Fruit fly (Drosophila melanogaster) ovary, adult (tissue): ENCODE measurements around the gene fzr.

Experiments
- CG17801 ChIP-seq: fragments of 200-800 bp; optimal IDR thresholded peaks from 2 replicates; lab custom pipeline; 2019; ENCODE audit warnings: missing biosample characterization, mild to moderate bottlenecking, missing genetic modification characterization, moderate library complexity; ENCODE audit not compliant: partially characterized antibody

Gene fzr

dm6 chrX:4678913-4679812 lies at the start of gene fzr:
Gene fzr (minus strand): TSS chrX:4679537.
- TF ChIP-seq CG17801 (GFP tag; lab: Kevin White, UChicago) = no peak

dm6 chrX:4707237-4708066 lies 28.1 kb upstream of the fzr start, which contains the start of gene Proc-R:
Gene Proc-R (plus strand): TSS chrX:4707916.
- no peak for TF ChIP-seq CG17801 (GFP tag; lab: Kevin White, UChicago)

- TF ChIP-seq CG17801 (GFP tag; lab: Kevin White, UChicago) = no peak
Measured at dm6 chrX:4705009-4705408, 25.7 kb upstream of the fzr start, which contains the start of gene CG7024. Gene CG7024 (plus strand): TSS chrX:4705309.

dm6 chrX:4702804-4703414 lies 23.6 kb upstream of the fzr start:
- no peak for TF ChIP-seq CG17801 (GFP tag; lab: Kevin White, UChicago)

dm6 chrX:4702118-4702517 lies 22.8 kb upstream of the fzr start, which contains the start of gene Pdha:
Gene Pdha (plus strand): TSS chrX:4702284.
- TF ChIP-seq CG17801 (GFP tag; lab: Kevin White, UChicago) = no peak

dm6 chrX:4699775-4700174 lies 20.4 kb upstream of the fzr start:
- no peak for TF ChIP-seq CG17801 (GFP tag; lab: Kevin White, UChicago)

dm6 chrX:4699370-4699769 lies 20.0 kb upstream of the fzr start:
- no peak for TF ChIP-seq CG17801 (GFP tag; lab: Kevin White, UChicago)

- TF ChIP-seq CG17801 (GFP tag; lab: Kevin White, UChicago) = no peak
Measured at dm6 chrX:4694104-4694503, 14.8 kb upstream of the fzr start.

- TF ChIP-seq CG17801 (GFP tag; lab: Kevin White, UChicago) = no peak
Measured at dm6 chrX:4692963-4693362, 13.6 kb upstream of the fzr start.

- no peak for TF ChIP-seq CG17801 (GFP tag; lab: Kevin White, UChicago)
Measured at dm6 chrX:4691226-4691625, 11.9 kb upstream of the fzr start.

dm6 chrX:4690767-4691166 lies 11.4 kb upstream of the fzr start:
- TF ChIP-seq CG17801 (GFP tag; lab: Kevin White, UChicago) = no peak

- peak; percentile 81 for TF ChIP-seq CG17801 (GFP tag; lab: Kevin White, UChicago)
Measured at dm6 chrX:4687778-4688399, 8.6 kb upstream of the fzr start, which contains the start of gene ctp. Gene ctp (plus strand): TSS chrX:4687800.

dm6 chrX:4686723-4687122 lies 7.4 kb upstream of the fzr start, which contains the start of gene Pp2C1:
Gene Pp2C1 (minus strand): TSS chrX:4686903.
- no peak for TF ChIP-seq CG17801 (GFP tag; lab: Kevin White, UChicago)

dm6 chrX:4686150-4686549 lies 6.8 kb upstream of the fzr start:
- peak; percentile 94 for TF ChIP-seq CG17801 (GFP tag; lab: Kevin White, UChicago)
